Fruit fly (Drosophila melanogaster) S2 (cell line): ENCODE data around the gene CG17199.

Source experiments
- CG8478 ChIP-seq: fragments of >200 bp; optimal IDR thresholded peaks from 2 replicates; lab custom pipeline; 2018
- CTCF ChIP-seq, 2 experiments: fragments of >200 bp; optimal IDR thresholded peaks; 2 replicates each; lab custom pipeline; 2018

The CG17199 gene

dm6 chr3R:20167635-20168395 is 41.8 kb downstream of the CG17199 start:
- TF ChIP-seq CG8478 (no peak), CTCF (optimal IDR thresholded peaks at IDR 0.05; lab: Kevin White, UChicago) (no peak)
